Fruit fly (Drosophila melanogaster) whole organism, embryonic: ENCODE data around the gene CG9471.
A peak's percentile ranks its signal among the peaks of the same experiment; 100 is the strongest.

Source experiments
- Adf1 ChIP-seq: fragments of 200-800 bp; sonication (Bioruptor generic); IDR thresholded peaks from 2 replicates; pipeline ENCODE4 v1.3.6; 2022; ENCODE audit warnings: missing biosample characterization, missing genetic modification characterization
- Aef1 ChIP-seq: fragments of 200-800 bp; sonication (Bioruptor generic); IDR thresholded peaks from 3 replicates; pipeline ENCODE4 v1.3.6; 2022; ENCODE audit warnings: missing biosample characterization, missing genetic modification characterization
- CG10654 ChIP-seq: fragments of 200-800 bp; sonication (Bioruptor generic); optimal IDR thresholded peaks from 2 replicates; lab custom pipeline; 2016; ENCODE audit warnings: missing biosample characterization, missing genetic modification characterization
- CG11723 ChIP-seq: fragments of 200-800 bp; sonication (Bioruptor generic); optimal IDR thresholded peaks from 2 replicates; lab custom pipeline; 2017; ENCODE audit warnings: missing biosample characterization, mild to moderate bottlenecking, missing genetic modification characterization
- CG12071 ChIP-seq: fragments of 200-800 bp; sonication (Bioruptor generic); optimal IDR thresholded peaks from 3 replicates; lab custom pipeline; 2018; ENCODE audit warnings: missing biosample characterization, mild to moderate bottlenecking, missing genetic modification characterization
- CG12219 ChIP-seq: fragments of 200-800 bp; sonication (Bioruptor generic); optimal IDR thresholded peaks from 3 replicates; lab custom pipeline; 2018; ENCODE audit warnings: missing biosample characterization, mild to moderate bottlenecking, missing genetic modification characterization
- CG12744 ChIP-seq: fragments of 200-800 bp; sonication (Bioruptor generic); optimal IDR thresholded peaks from 2 replicates; lab custom pipeline; 2016; ENCODE audit warnings: missing biosample characterization, missing genetic modification characterization
- CG13424 ChIP-seq: fragments of 200-800 bp; sonication (Bioruptor generic); optimal IDR thresholded peaks from 2 replicates; lab custom pipeline; 2019; ENCODE audit warnings: missing biosample characterization, mild to moderate bottlenecking, missing genetic modification characterization, moderate library complexity
- CG13775 ChIP-seq: fragments of 200-800 bp; sonication (Bioruptor generic); optimal IDR thresholded peaks from 3 replicates; lab custom pipeline; 2017; ENCODE audit warnings: missing biosample characterization, mild to moderate bottlenecking, missing genetic modification characterization
- CG13894 ChIP-seq: fragments of 200-800 bp; sonication (Bioruptor generic); optimal IDR thresholded peaks from 3 replicates; lab custom pipeline; 2018; ENCODE audit warnings: missing biosample characterization, mild to moderate bottlenecking, missing genetic modification characterization, moderate library complexity
- CG15601 ChIP-seq: fragments of 200-800 bp; sonication (Bioruptor generic); optimal IDR thresholded peaks from 3 replicates; lab custom pipeline; 2019; ENCODE audit warnings: missing biosample characterization, mild to moderate bottlenecking, missing genetic modification characterization, moderate library complexity
- CG1602 ChIP-seq: fragments of 200-800 bp; sonication (Bioruptor generic); optimal IDR thresholded peaks from 3 replicates; lab custom pipeline; 2016; ENCODE audit warnings: missing biosample characterization, missing genetic modification characterization
- CG1647 ChIP-seq: fragments of 200-800 bp; sonication (Bioruptor generic); optimal IDR thresholded peaks from 3 replicates; lab custom pipeline; 2016; ENCODE audit warnings: missing biosample characterization, missing genetic modification characterization
- CG17912 ChIP-seq: fragments of 200-800 bp; sonication (Bioruptor generic); optimal IDR thresholded peaks from 2 replicates; lab custom pipeline; 2018; ENCODE audit warnings: missing biosample characterization, mild to moderate bottlenecking, missing genetic modification characterization
- CG18599 ChIP-seq: fragments of 200-800 bp; sonication (Bioruptor generic); optimal IDR thresholded peaks from 3 replicates; lab custom pipeline; 2017; ENCODE audit warnings: missing biosample characterization, missing genetic modification characterization, mild to moderate bottlenecking, moderate library complexity, missing genetic modification reagents
- CG33213 ChIP-seq: fragments of 200-800 bp; sonication (Bioruptor generic); optimal IDR thresholded peaks from 3 replicates; lab custom pipeline; 2016; ENCODE audit warnings: missing biosample characterization, missing genetic modification characterization
- CG3838 ChIP-seq: fragments of 200-800 bp; sonication (Bioruptor generic); optimal IDR thresholded peaks from 3 replicates; lab custom pipeline; 2016; ENCODE audit warnings: missing biosample characterization, missing genetic modification characterization
- CG4404 ChIP-seq: fragments of 200-800 bp; sonication (Bioruptor generic); IDR thresholded peaks from 2 replicates; pipeline ENCODE4 v1.3.6; 2022; ENCODE audit warnings: missing biosample characterization, missing genetic modification characterization
- CG4707 ChIP-seq: fragments of 200-800 bp; sonication (Bioruptor generic); optimal IDR thresholded peaks from 2 replicates; lab custom pipeline; 2018; ENCODE audit warnings: missing biosample characterization, mild to moderate bottlenecking, missing genetic modification characterization, moderate library complexity
- CG4730 ChIP-seq: fragments of 200-800 bp; sonication (Bioruptor generic); IDR thresholded peaks from 2 replicates; pipeline ENCODE4 v1.3.6; 2022; ENCODE audit warnings: missing biosample characterization, missing genetic modification characterization
- CG5180 ChIP-seq: fragments of 200-800 bp; sonication (Bioruptor generic); optimal IDR thresholded peaks from 3 replicates; lab custom pipeline; 2017; ENCODE audit warnings: missing biosample characterization, missing genetic modification characterization, mild to moderate bottlenecking, moderate library complexity, missing genetic modification reagents
- CG6654 ChIP-seq: fragments of 200-800 bp; sonication (Bioruptor generic); optimal IDR thresholded peaks from 2 replicates; lab custom pipeline; 2017; ENCODE audit warnings: missing biosample characterization, mild to moderate bottlenecking, missing genetic modification characterization
- CG8359 ChIP-seq: fragments of 200-800 bp; sonication (Bioruptor generic); optimal IDR thresholded peaks from 2 replicates; lab custom pipeline; 2017; ENCODE audit warnings: missing biosample characterization, mild to moderate bottlenecking, missing genetic modification characterization, borderline replicate concordance
- CG8478 ChIP-seq: fragments of >200 bp; optimal IDR thresholded peaks from 2 replicates; lab custom pipeline; 2018
- CG8924 ChIP-seq: fragments of 200-800 bp; optimal IDR thresholded peaks from 3 replicates; lab custom pipeline; 2019; ENCODE audit warnings: missing biosample characterization, mild to moderate bottlenecking, missing genetic modification characterization, moderate library complexity
- CG9437 ChIP-seq: fragments of 200-800 bp; sonication (Bioruptor generic); optimal IDR thresholded peaks from 2 replicates; lab custom pipeline; 2018; ENCODE audit warnings: missing biosample characterization, mild to moderate bottlenecking, missing genetic modification characterization
- CrebB ChIP-seq: fragments of 200-800 bp; sonication (Bioruptor generic); optimal IDR thresholded peaks from 3 replicates; lab custom pipeline; 2018; ENCODE audit warnings: missing biosample characterization, mild to moderate bottlenecking, missing genetic modification characterization
- Dad ChIP-seq: fragments of 200-800 bp; sonication (Bioruptor generic); optimal IDR thresholded peaks from 3 replicates; lab custom pipeline; 2016; ENCODE audit warnings: missing biosample characterization, missing genetic modification characterization
- Dp ChIP-seq: fragments of 200-800 bp; sonication (Bioruptor generic); optimal IDR thresholded peaks from 2 replicates; lab custom pipeline; 2018; ENCODE audit warnings: missing biosample characterization, mild to moderate bottlenecking, missing genetic modification characterization, moderate library complexity
- H15 ChIP-seq: fragments of 200-800 bp; sonication (Bioruptor generic); IDR thresholded peaks from 3 replicates; pipeline ENCODE4 v1.3.6; 2022; ENCODE audit warnings: missing biosample characterization, missing genetic modification characterization
- HLH3B ChIP-seq: fragments of 200-800 bp; sonication (Bioruptor generic); IDR thresholded peaks from 2 replicates; pipeline ENCODE4 v1.3.6; 2022; ENCODE audit warnings: missing biosample characterization, missing genetic modification characterization
- Hr78 ChIP-seq, 2 experiments: fragments of 200-800 bp in 1 of 2; fragments of >200 bp in 1 of 2; sonication (Bioruptor generic) in 1 of 2; optimal IDR thresholded peaks; 2 replicates each; lab custom pipeline; 2017 to 2019; ENCODE audit warnings: missing biosample characterization in 2 of 2, missing genetic modification characterization in 2 of 2, mild to moderate bottlenecking in 1 of 2, moderate library complexity in 1 of 2
- Max ChIP-seq: fragments of 200-800 bp; sonication (Bioruptor generic); optimal IDR thresholded peaks from 2 replicates; lab custom pipeline; 2016; ENCODE audit warnings: missing biosample characterization, mild to moderate bottlenecking, missing genetic modification characterization
- Ptx1 ChIP-seq: fragments of 200-800 bp; sonication (Bioruptor generic); IDR thresholded peaks from 2 replicates; pipeline ENCODE4 v1.3.6; 2022; ENCODE audit warnings: missing biosample characterization, missing genetic modification characterization
- Sin3A ChIP-seq: fragments of >200 bp; optimal IDR thresholded peaks from 2 replicates; lab custom pipeline; 2018
- ara ChIP-seq: fragments of 200-800 bp; sonication (Bioruptor generic); IDR thresholded peaks from 2 replicates; pipeline ENCODE4 v1.3.6; 2022; ENCODE audit warnings: missing biosample characterization, missing genetic modification characterization
- corto ChIP-seq: fragments of 200-800 bp; sonication (Bioruptor generic); optimal IDR thresholded peaks from 2 replicates; lab custom pipeline; 2016; ENCODE audit warnings: missing biosample characterization, mild to moderate bottlenecking, missing genetic modification characterization, moderate library complexity
- gt ChIP-seq: fragments of 200-800 bp; sonication (Bioruptor generic); IDR thresholded peaks from 2 replicates; pipeline ENCODE4 v1.3.6; 2022; ENCODE audit warnings: missing biosample characterization, missing genetic modification characterization
- hbn ChIP-seq: fragments of 200-800 bp; sonication (Bioruptor generic); IDR thresholded peaks from 2 replicates; pipeline ENCODE4 v1.3.6; 2022; ENCODE audit warnings: missing biosample characterization, missing genetic modification characterization; ENCODE audit not compliant: partially characterized antibody
- hth ChIP-seq: fragments of >200 bp; optimal IDR thresholded peaks from 2 replicates; lab custom pipeline; 2017; ENCODE audit warnings: inconsistent platforms
- lmd ChIP-seq: fragments of 200-800 bp; sonication (Bioruptor generic); IDR thresholded peaks from 2 replicates; pipeline ENCODE4 v1.3.6; 2022; ENCODE audit warnings: missing biosample characterization, missing genetic modification characterization
- mld ChIP-seq: fragments of 200-800 bp; sonication (Bioruptor generic); IDR thresholded peaks from 3 replicates; pipeline ENCODE4 v1.3.6; 2022; ENCODE audit warnings: missing biosample characterization, missing genetic modification characterization; ENCODE audit not compliant: partially characterized antibody
- oc ChIP-seq: fragments of 200-800 bp; sonication (Bioruptor generic); optimal IDR thresholded peaks from 2 replicates; lab custom pipeline; 2018; ENCODE audit warnings: missing biosample characterization, mild to moderate bottlenecking, missing genetic modification characterization, moderate library complexity
- seq ChIP-seq: fragments of 200-800 bp; sonication (Bioruptor generic); IDR thresholded peaks from 2 replicates; pipeline ENCODE4 v1.3.6; 2022; ENCODE audit warnings: missing biosample characterization, missing genetic modification characterization
- slbo ChIP-seq: fragments of 200-800 bp; sonication (Bioruptor generic); IDR thresholded peaks from 2 replicates; pipeline ENCODE4 v1.3.6; 2022; ENCODE audit warnings: missing biosample characterization, missing genetic modification characterization
- stc ChIP-seq: fragments of 200-800 bp; sonication (Bioruptor generic); IDR thresholded peaks from 2 replicates; pipeline ENCODE4 v1.3.6; 2022; ENCODE audit warnings: missing biosample characterization, missing genetic modification characterization
- stwl ChIP-seq: fragments of 200-800 bp; sonication (Bioruptor generic); optimal IDR thresholded peaks from 3 replicates; lab custom pipeline; 2018; ENCODE audit warnings: missing biosample characterization, mild to moderate bottlenecking, missing genetic modification characterization, moderate library complexity
- sug ChIP-seq: fragments of 200-800 bp; optimal IDR thresholded peaks from 2 replicates; lab custom pipeline; 2019; ENCODE audit warnings: missing biosample characterization, mild to moderate bottlenecking, missing genetic modification characterization, moderate library complexity
- tx ChIP-seq: fragments of 200-800 bp; sonication (Bioruptor generic); optimal IDR thresholded peaks from 2 replicates; lab custom pipeline; 2016; ENCODE audit warnings: missing biosample characterization, missing genetic modification characterization
- zf30C ChIP-seq: fragments of 200-800 bp; sonication (Bioruptor generic); optimal IDR thresholded peaks from 3 replicates; lab custom pipeline; 2018; ENCODE audit warnings: missing biosample characterization, mild to moderate bottlenecking, missing genetic modification characterization

CG9471 gene

DNA sequence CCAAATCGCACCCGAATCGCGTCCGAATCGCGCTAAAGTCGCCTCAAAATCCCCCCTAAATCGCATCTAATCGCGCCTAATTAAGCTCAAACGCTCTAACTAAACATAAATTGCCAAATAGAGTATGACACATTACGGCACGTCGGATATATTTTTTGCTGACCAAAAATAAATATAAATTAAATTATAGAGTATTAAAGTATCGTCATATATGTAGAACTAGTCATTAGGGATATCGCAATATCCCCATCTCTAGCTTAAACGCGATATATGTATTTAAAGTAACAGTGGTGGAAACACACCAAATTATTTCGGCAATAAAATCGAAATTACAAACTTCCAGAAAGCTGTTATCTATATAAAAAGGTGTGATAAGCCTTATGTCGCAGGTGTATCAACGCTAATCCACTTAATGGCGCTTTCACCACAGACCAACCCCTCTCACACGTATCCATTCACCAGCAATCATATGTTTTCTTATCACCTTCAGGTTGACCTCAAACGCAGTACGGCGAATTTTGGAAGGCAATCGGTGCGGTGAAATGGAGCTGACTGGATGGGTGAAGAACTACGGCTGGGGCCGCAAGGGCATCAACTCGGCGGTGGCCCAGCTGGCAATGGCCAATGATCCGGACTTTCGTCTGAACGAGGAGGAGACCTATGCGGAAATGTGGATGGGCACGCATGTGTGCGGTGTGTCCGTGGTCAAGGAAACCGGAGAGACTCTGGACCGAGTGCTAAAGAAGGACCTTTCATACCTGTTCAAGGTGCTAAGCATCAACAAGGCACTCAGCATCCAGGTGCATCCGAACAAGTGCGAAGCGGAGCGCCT, 11.8 kb downstream of the CG9471 start, which contains the start of gene Mpi (continued):
- TF ChIP-seq Hr78 (GFP tag; optimal IDR thresholded peaks at IDR 0.05; lab: Kevin White, UChicago) (peak in 1 of 2 experiments; percentile 84), CG5180 (GFP tag; lab: Kevin White, UChicago) (no peak), CG33213 (GFP tag; lab: Kevin White, UChicago) (no peak), CG13424 (tag; lab: Kevin White, UChicago) (peak; percentile 49), CG15601 (no peak), CG4707 (peak; percentile 12), CG4730 (GFP tag; lab: Robert Waterston, UW) (no peak), CrebB (tag; lab: Kevin White, UChicago) (peak; percentile 25), Dad (GFP tag; lab: Kevin White, UChicago) (no peak), CG10654 (no peak), CG8924 (tag; lab: Kevin White, UChicago) (no peak), mld (GFP tag; lab: Robert Waterston, UW) (no peak), CG18599 (GFP tag; lab: Kevin White, UChicago) (no peak), Adf1 (no peak), slbo (GFP tag; lab: Robert Waterston, UW) (peak; percentile 19; the same call in 1 of the 2 replicates), Dp (peak; percentile 18), CG1647 (GFP tag; lab: Kevin White, UChicago) (no peak), CG13775 (GFP tag; lab: Kevin White, UChicago) (no peak), CG12219 (GFP tag; lab: Kevin White, UChicago) (peak; percentile 11), CG8478 (lab: Kevin White, UChicago) (no peak), hbn (GFP tag; lab: Robert Waterston, UW) (peak; percentile 43; the same call in 1 of the 2 replicates), corto (GFP tag; lab: Kevin White, UChicago) (no peak), CG13894 (tag; lab: Kevin White, UChicago) (no peak), CG6654 (GFP tag; lab: Kevin White, UChicago) (no peak), sug (tag; lab: Kevin White, UChicago) (peak; percentile 56), oc (tag; lab: Kevin White, UChicago) (no peak), stc (GFP tag; lab: Robert Waterston, UW) (no peak), CG12744 (GFP tag; lab: Kevin White, UChicago) (no peak), seq (no peak; the same call in 1 of the 2 replicates), CG8359 (GFP tag; lab: Kevin White, UChicago) (peak; percentile 100), CG1602 (GFP tag; lab: Kevin White, UChicago) (peak; percentile 1), Sin3A (no peak), CG11723 (GFP tag; lab: Kevin White, UChicago) (no peak), Max (GFP tag; lab: Kevin White, UChicago) (peak; percentile 70), CG17912 (GFP tag; lab: Kevin White, UChicago) (no peak), Aef1 (GFP tag; lab: Robert Waterston, UW) (no peak), H15 (GFP tag; lab: Robert Waterston, UW) (no peak), ara (GFP tag; lab: Robert Waterston, UW) (no peak), Ptx1 (no peak), CG12071 (GFP tag; lab: Kevin White, UChicago) (no peak), HLH3B (GFP tag; lab: Robert Waterston, UW) (no peak), zf30C (GFP tag; lab: Kevin White, UChicago) (no peak), stwl (tag; lab: Kevin White, UChicago) (peak; percentile 41), CG3838 (no peak), CG9437 (no peak), gt (no peak), lmd (GFP tag; lab: Robert Waterston, UW) (peak; percentile 17; the same call in 1 of the 2 replicates), tx (GFP tag; lab: Kevin White, UChicago) (no peak), hth (no peak), CG4404 (GFP tag; lab: Robert Waterston, UW) (no peak)
